Worm (Caenorhabditis elegans) whole organism, L1 larva: ENCODE measurements around the gene C27A2.7.

Experiments
- C04F5.9 ChIP-seq: sonication (generic microtip); optimal IDR thresholded peaks from 2 replicates; lab custom pipeline; 2016; ENCODE audit warnings: missing genetic modification characterization, missing compliant biosample characterization
- F16B12.6 ChIP-seq: fragments of 150-350 bp; optimal IDR thresholded peaks from 2 replicates; lab custom pipeline; 2014; ENCODE audit warnings: missing biosample characterization, missing genetic modification characterization
- Y116A8C.19 ChIP-seq: sonication (generic microtip); optimal IDR thresholded peaks from 2 replicates; lab custom pipeline; 2016; ENCODE audit warnings: missing compliant biosample characterization, missing genetic modification characterization, borderline replicate concordance
- aha-1 ChIP-seq: fragments of 150-350 bp; optimal IDR thresholded peaks from 2 replicates; lab custom pipeline; 2014; ENCODE audit warnings: missing biosample characterization, missing genetic modification characterization
- ama-1 ChIP-seq: fragments of 150-350 bp; optimal IDR thresholded peaks from 2 replicates; lab custom pipeline; 2014
- blmp-1 ChIP-seq: fragments of 150-350 bp; optimal IDR thresholded peaks from 2 replicates; lab custom pipeline; 2014; ENCODE audit warnings: missing biosample characterization, missing genetic modification characterization
- ceh-8 ChIP-seq: fragments of 200-800 bp; sonication (Bioruptor generic); optimal IDR thresholded peaks from 2 replicates; lab custom pipeline; 2018; ENCODE audit warnings: mild to moderate bottlenecking, missing genetic modification characterization, moderate library complexity, missing compliant biosample characterization
- ceh-88 ChIP-seq: fragments of 200-800 bp; sonication (Bioruptor generic); IDR thresholded peaks from 2 replicates; pipeline ENCODE4 v1.3.6; 2022; ENCODE audit warnings: missing genetic modification characterization, missing compliant biosample characterization
- ces-1 ChIP-seq: fragments of 150-350 bp; optimal IDR thresholded peaks from 2 replicates; lab custom pipeline; 2014; ENCODE audit warnings: missing biosample characterization, missing genetic modification reagents, missing genetic modification characterization
- dpl-1 ChIP-seq, 3 experiments: fragments of 150-350 bp in 2 of 3; sonication (generic microtip) in 1 of 3; optimal IDR thresholded peaks; 2 replicates each; lab custom pipeline; 2014 to 2017; ENCODE audit warnings: missing biosample characterization in 3 of 3, missing genetic modification characterization in 3 of 3, missing genetic modification reagents in 3 of 3
- dsc-1 ChIP-seq: sonication (generic microtip); optimal IDR thresholded peaks from 2 replicates; lab custom pipeline; 2016; ENCODE audit warnings: mild to moderate bottlenecking, missing genetic modification characterization, missing compliant biosample characterization
- efl-3 ChIP-seq: fragments of 200-800 bp; sonication (Bioruptor generic); optimal IDR thresholded peaks from 2 replicates; lab custom pipeline; 2018; ENCODE audit warnings: mild to moderate bottlenecking, missing genetic modification characterization, missing compliant biosample characterization
- elt-2 ChIP-seq: sonication (generic microtip); optimal IDR thresholded peaks from 2 replicates; lab custom pipeline; 2016; ENCODE audit warnings: missing genetic modification characterization, mild to moderate bottlenecking, inconsistent platforms, missing compliant biosample characterization, missing genetic modification reagents
- fos-1 ChIP-seq: fragments of 150-350 bp; optimal IDR thresholded peaks from 2 replicates; lab custom pipeline; 2014; ENCODE audit warnings: missing biosample characterization, missing genetic modification characterization
- grh-1 ChIP-seq: fragments of 200-800 bp; sonication (Bioruptor generic); IDR thresholded peaks from 2 replicates; pipeline ENCODE4 v1.3.6; 2022; ENCODE audit warnings: missing genetic modification reagents, missing genetic modification characterization, missing compliant biosample characterization
- hlh-17 ChIP-seq: fragments of 200-800 bp; sonication (Bioruptor generic); optimal IDR thresholded peaks from 2 replicates; lab custom pipeline; 2018; ENCODE audit warnings: missing genetic modification characterization, mild to moderate bottlenecking, missing compliant biosample characterization, moderate library complexity, borderline replicate concordance
- hlh-4 ChIP-seq: sonication (generic microtip); optimal IDR thresholded peaks from 2 replicates; lab custom pipeline; 2016; ENCODE audit warnings: mild to moderate bottlenecking, missing genetic modification characterization, missing compliant biosample characterization
- hpl-2 ChIP-seq: fragments of 150-350 bp; optimal IDR thresholded peaks from 2 replicates; lab custom pipeline; 2014; ENCODE audit warnings: missing biosample characterization, missing genetic modification reagents, missing genetic modification characterization
- irx-1 ChIP-seq: sonication (generic microtip); optimal IDR thresholded peaks from 2 replicates; lab custom pipeline; 2016; ENCODE audit warnings: missing genetic modification characterization, missing compliant biosample characterization
- jun-1 ChIP-seq: fragments of 150-350 bp; optimal IDR thresholded peaks from 2 replicates; lab custom pipeline; 2014; ENCODE audit warnings: missing biosample characterization, missing genetic modification reagents, missing genetic modification characterization
- lin-14 ChIP-seq: fragments of 200-800 bp; sonication (Bioruptor generic); optimal IDR thresholded peaks from 2 replicates; lab custom pipeline; 2018; ENCODE audit warnings: mild to moderate bottlenecking, missing genetic modification characterization, moderate library complexity, missing compliant biosample characterization
- lin-15B ChIP-seq: fragments of 150-350 bp; sonication (generic microtip); optimal IDR thresholded peaks from 3 replicates; lab custom pipeline; 2014; ENCODE audit warnings: missing biosample characterization, missing genetic modification characterization
- lin-35 ChIP-seq, 2 experiments: fragments of 150-350 bp; optimal IDR thresholded peaks; 2 replicates each; lab custom pipeline; 2014; ENCODE audit warnings: missing biosample characterization in 2 of 2, missing genetic modification characterization in 2 of 2, missing genetic modification reagents in 2 of 2
- mab-9 ChIP-seq: fragments of 200-800 bp; sonication (Bioruptor generic); IDR thresholded peaks from 2 replicates; pipeline ENCODE4 v1.3.6; 2022; ENCODE audit warnings: missing genetic modification reagents, missing genetic modification characterization, missing compliant biosample characterization
- mep-1 ChIP-seq: fragments of 150-350 bp; optimal IDR thresholded peaks from 2 replicates; lab custom pipeline; 2014; ENCODE audit warnings: missing biosample characterization, missing genetic modification characterization
- nhr-11 ChIP-seq: fragments of 150-350 bp; optimal IDR thresholded peaks from 2 replicates; lab custom pipeline; 2014; ENCODE audit warnings: missing biosample characterization, missing genetic modification characterization
- nhr-28 ChIP-seq: fragments of 150-350 bp; optimal IDR thresholded peaks from 2 replicates; lab custom pipeline; 2014; ENCODE audit warnings: missing biosample characterization, missing genetic modification characterization
- nhr-71 ChIP-seq: sonication (generic microtip); optimal IDR thresholded peaks from 2 replicates; lab custom pipeline; 2016; ENCODE audit warnings: mild to moderate bottlenecking, missing genetic modification characterization, moderate library complexity, missing compliant biosample characterization
- nhr-76 ChIP-seq: sonication (generic microtip); optimal IDR thresholded peaks from 2 replicates; lab custom pipeline; 2017; ENCODE audit warnings: missing biosample characterization, missing genetic modification characterization
- nhr-84 ChIP-seq: sonication (generic microtip); optimal IDR thresholded peaks from 2 replicates; lab custom pipeline; 2017; ENCODE audit warnings: missing biosample characterization, missing genetic modification characterization
- nhr-90 ChIP-seq: sonication (generic microtip); optimal IDR thresholded peaks from 2 replicates; lab custom pipeline; 2016; ENCODE audit warnings: mild to moderate bottlenecking, missing genetic modification characterization, missing compliant biosample characterization; ENCODE audit not compliant: poor library complexity
- pag-3 ChIP-seq: sonication (generic microtip); optimal IDR thresholded peaks from 2 replicates; lab custom pipeline; 2017; ENCODE audit warnings: missing genetic modification characterization, mild to moderate bottlenecking, missing compliant biosample characterization, antibody characterized with exemption, borderline replicate concordance; ENCODE audit not compliant: insufficient read depth
- pax-3 ChIP-seq: fragments of 200-800 bp; sonication (Bioruptor generic); optimal IDR thresholded peaks from 2 replicates; lab custom pipeline; 2018; ENCODE audit warnings: mild to moderate bottlenecking, missing genetic modification characterization, moderate library complexity, missing compliant biosample characterization
- skn-1 ChIP-seq: fragments of 150-350 bp; optimal IDR thresholded peaks from 2 replicates; lab custom pipeline; 2014; ENCODE audit warnings: missing biosample characterization, missing genetic modification characterization
- snpc-4 ChIP-seq: fragments of 150-350 bp; optimal IDR thresholded peaks from 2 replicates; lab custom pipeline; 2014; ENCODE audit warnings: missing biosample characterization, missing genetic modification characterization
- sox-4 ChIP-seq: sonication (generic microtip); optimal IDR thresholded peaks from 2 replicates; lab custom pipeline; 2016; ENCODE audit warnings: missing genetic modification characterization, missing compliant biosample characterization
- sup-37 ChIP-seq: fragments of 200-800 bp; sonication (Bioruptor generic); optimal IDR thresholded peaks from 2 replicates; lab custom pipeline; 2018; ENCODE audit warnings: mild to moderate bottlenecking, missing genetic modification characterization, missing compliant biosample characterization
- swsn-7 ChIP-seq: sonication (generic microtip); optimal IDR thresholded peaks from 2 replicates; lab custom pipeline; 2016; ENCODE audit warnings: missing genetic modification characterization, missing compliant biosample characterization
- tbx-2 ChIP-seq: sonication (generic microtip); optimal IDR thresholded peaks from 2 replicates; lab custom pipeline; 2016; ENCODE audit warnings: missing genetic modification characterization, missing compliant biosample characterization
- tlp-1 ChIP-seq: fragments of 150-350 bp; optimal IDR thresholded peaks from 2 replicates; lab custom pipeline; 2014; ENCODE audit warnings: missing biosample characterization, missing genetic modification characterization
- unc-86 ChIP-seq: sonication (generic microtip); optimal IDR thresholded peaks from 2 replicates; lab custom pipeline; 2016; ENCODE audit warnings: missing genetic modification characterization, missing compliant biosample characterization
- unc-98 ChIP-seq: fragments of 200-800 bp; sonication (Bioruptor generic); IDR thresholded peaks from 2 replicates; pipeline ENCODE4 v1.3.6; 2022; ENCODE audit warnings: missing genetic modification characterization, missing compliant biosample characterization
- vab-15 ChIP-seq: sonication (generic microtip); optimal IDR thresholded peaks from 2 replicates; lab custom pipeline; 2017; ENCODE audit warnings: missing genotype, mild to moderate bottlenecking, missing genetic modification characterization, missing compliant biosample characterization
- xbp-1 ChIP-seq: sonication (generic microtip); optimal IDR thresholded peaks from 2 replicates; lab custom pipeline; 2016; ENCODE audit warnings: missing genetic modification characterization, missing compliant biosample characterization
- ztf-4 ChIP-seq: fragments of 150-350 bp; optimal IDR thresholded peaks from 2 replicates; lab custom pipeline; 2014; ENCODE audit warnings: missing biosample characterization, missing genetic modification characterization

Gene C27A2.7

ce11 chrII:5105020-5105419, 33.9 kb upstream of the C27A2.7 start (continued):
- TF ChIP-seq ceh-8 (GFP tag; lab: Kevin White, UChicago) (no peak), hlh-4 (tag; lab: Kevin White, UChicago) (no peak), nhr-11 (tag; lab: Kevin White, UChicago) (no peak), irx-1 (tag; lab: Kevin White, UChicago) (peak; percentile 5), xbp-1 (tag; lab: Kevin White, UChicago) (peak; percentile 58), jun-1 (peak; percentile 38), nhr-28 (tag; lab: Kevin White, UChicago) (no peak), fos-1 (peak; percentile 76), mep-1 (tag; lab: Kevin White, UChicago) (peak; percentile 78), aha-1 (tag; lab: Kevin White, UChicago) (no peak), hlh-17 (no peak), pax-3 (tag; lab: Kevin White, UChicago) (peak; percentile 32), swsn-7 (tag; lab: Kevin White, UChicago) (peak; percentile 63), efl-3 (GFP tag; lab: Kevin White, UChicago) (peak; percentile 3), nhr-76 (no peak), vab-15 (tag; lab: Kevin White, UChicago) (peak; percentile 34), ces-1 (GFP tag; lab: Kevin White, UChicago) (no peak), grh-1 (GFP tag; lab: Robert Waterston, UW) (no peak), tlp-1 (tag; lab: Kevin White, UChicago) (no peak), mab-9 (GFP tag; lab: Robert Waterston, UW) (0 out of 2 replicates have a peak, but pooled peaks have one; percentile 38), lin-14 (GFP tag; lab: Kevin White, UChicago) (peak; percentile 60), sox-4 (tag; lab: Kevin White, UChicago) (peak; percentile 8), ztf-4 (tag; lab: Kevin White, UChicago) (no peak), F16B12.6 (tag; lab: Kevin White, UChicago) (peak; percentile 31), dsc-1 (tag; lab: Kevin White, UChicago) (peak; percentile 75), Y116A8C.19 (no peak), ceh-88 (peak; percentile 30; the same call in 1 of the 2 replicates), skn-1 (tag; lab: Kevin White, UChicago) (peak; percentile 84), dpl-1 (GFP tag; optimal IDR thresholded peaks at IDR 0.05; lab: Kevin White, UChicago) (peak in 2 of 3 experiments; percentile 57 to 68), nhr-90 (tag; lab: Kevin White, UChicago) (peak; percentile 78), nhr-84 (tag; lab: Kevin White, UChicago) (no peak), lin-15B (tag; lab: Kevin White, UChicago) (no peak), snpc-4 (tag; lab: Kevin White, UChicago) (peak; percentile 37), nhr-71 (tag; lab: Kevin White, UChicago) (peak; percentile 73), ama-1 (lab: Kevin White, UChicago) (peak; percentile 60), tbx-2 (tag; lab: Kevin White, UChicago) (peak; percentile 55), pag-3 (tag; lab: Kevin White, UChicago) (no peak), unc-98 (GFP tag; lab: Robert Waterston, UW) (no peak), sup-37 (GFP tag; lab: Kevin White, UChicago) (no peak), hpl-2 (no peak), unc-86 (tag; lab: Kevin White, UChicago) (peak; percentile 41)

ce11 chrII:5103784-5104457, 32.8 kb upstream of the C27A2.7 start, which contains the start of the genes C04G6.11 and mpk-2:
TSS of gene C04G6.11 (minus strand) at chrII:5103834.
TSS of gene mpk-2 (plus strand) at chrII:5104118.
- TF ChIP-seq C04F5.9 = no peak
- TF ChIP-seq blmp-1 = peak; percentile 12
- peak in 1 of 2 experiments; percentile 9 for TF ChIP-seq lin-35 (GFP tag; optimal IDR thresholded peaks at IDR 0.05; lab: Kevin White, UChicago)
- peak; percentile 95 for TF ChIP-seq elt-2 (tag; lab: Kevin White, UChicago)
